Worm (Caenorhabditis elegans): ENCODE measurements around the gene nhr-71.
A peak's percentile ranks its signal among the peaks of the same experiment; 100 is the strongest.

Gene nhr-71

DNA sequence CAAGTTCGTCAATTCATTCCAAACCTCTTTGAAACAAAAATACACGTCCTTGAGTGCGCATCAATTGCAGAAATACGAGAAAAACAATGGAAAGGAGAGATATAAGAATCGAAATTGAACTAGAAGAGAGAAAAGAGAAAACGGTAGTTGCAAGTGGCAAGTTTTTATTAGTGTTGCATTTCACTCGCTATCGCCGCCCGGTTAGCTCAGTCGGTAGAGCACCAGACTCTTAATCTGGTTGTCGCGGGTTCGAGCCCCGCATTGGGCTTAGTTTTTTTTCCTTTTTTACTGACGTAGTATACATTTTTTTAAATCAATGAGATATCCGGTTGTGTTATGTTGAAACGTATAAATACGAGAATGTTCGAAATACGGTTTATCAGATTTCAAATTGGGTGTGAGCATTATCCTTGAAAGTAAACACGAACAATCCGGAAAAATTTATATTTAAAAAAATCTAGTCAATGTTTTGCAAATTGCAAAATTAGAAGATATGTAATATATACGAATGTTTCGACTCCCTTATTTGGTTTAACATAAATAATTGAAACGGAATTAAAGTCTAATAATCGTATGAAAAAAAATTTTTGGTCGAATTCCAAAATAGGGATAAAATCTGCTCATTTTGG is 34.4 kb downstream of the nhr-71 start (continued):
- no peak for TF ChIP-seq set-16 (GFP tag; IDR thresholded peaks at IDR 0.05)
- TF ChIP-seq ces-1 (GFP tag; optimal IDR thresholded peaks at IDR 0.05) = no peak
- no peak for TF ChIP-seq ceh-32 (tag; optimal IDR thresholded peaks at IDR 0.05; ENCODE audit: poor library complexity)
- no peak for TF ChIP-seq jun-1 (tag; optimal IDR thresholded peaks at IDR 0.05)
- TF ChIP-seq ztf-7 (tag; optimal IDR thresholded peaks at IDR 0.05) = no peak
- TF ChIP-seq ceh-44 (GFP tag; IDR thresholded peaks at IDR 0.05) = peak; percentile 36; the same call in 1 of the 2 replicates
- TF ChIP-seq vab-7 (GFP tag; IDR thresholded peaks at IDR 0.05) = peak; percentile 88
- no peak for TF ChIP-seq zip-11 (GFP tag; IDR thresholded peaks at IDR 0.05)
- TF ChIP-seq daf-19 (GFP tag; conservative IDR thresholded peaks at IDR 0.05) = 0 out of 2 replicates have a peak, but pooled peaks have one; percentile 58
- TF ChIP-seq daf-12 (tag; optimal IDR thresholded peaks at IDR 0.05) = no peak
- no peak for TF ChIP-seq fkh-10 (GFP tag; optimal IDR thresholded peaks at IDR 0.05)
- peak; percentile 82 to 86; a peak in 3 of 4 replicates for TF ChIP-seq madf-5 (GFP tag; IDR thresholded peaks at IDR 0.05)
- no peak for TF ChIP-seq spr-3 (GFP tag; optimal IDR thresholded peaks at IDR 0.05)
- TF ChIP-seq ztf-11 (tag; optimal IDR thresholded peaks at IDR 0.05) = no peak
- peak; percentile 70 for TF ChIP-seq duxl-1 (tag; optimal IDR thresholded peaks at IDR 0.05; ENCODE audit: poor library complexity)
- peak; percentile 69 for TF ChIP-seq mxl-2 (GFP tag; conservative IDR thresholded peaks at IDR 0.05)
- TF ChIP-seq nhr-77 (tag; optimal IDR thresholded peaks at IDR 0.05) = no peak
- no peak for TF ChIP-seq nhr-42 (GFP tag; IDR thresholded peaks at IDR 0.05)
- TF ChIP-seq dpl-1 (GFP tag; optimal IDR thresholded peaks at IDR 0.05) = no peak
- TF ChIP-seq nhr-11 (tag; optimal IDR thresholded peaks at IDR 0.05) = no peak
- TF ChIP-seq Y105C5A.15 (GFP tag; IDR thresholded peaks at IDR 0.05) = peak; percentile 80; the same call in 1 of the 2 replicates
- no peak; the same call in 1 of the 2 replicates for TF ChIP-seq egl-43 (GFP tag; IDR thresholded peaks at IDR 0.05)
- TF ChIP-seq lsy-2 (tag; optimal IDR thresholded peaks at IDR 0.05) = no peak
- TF ChIP-seq zfp-2 (tag; optimal IDR thresholded peaks at IDR 0.05) = no peak
- TF ChIP-seq spr-1 (tag; optimal IDR thresholded peaks at IDR 0.05) = peak; percentile 14
- TF ChIP-seq ctbp-1 (GFP tag; IDR thresholded peaks at IDR 0.05) = peak; percentile 74
- TF ChIP-seq lim-7 (GFP tag; IDR thresholded peaks at IDR 0.05) = peak; percentile 94
- no peak for TF ChIP-seq T20F7.1 (GFP tag; optimal IDR thresholded peaks at IDR 0.05)
- peak; percentile 80 for TF ChIP-seq T26A8.4 (GFP tag; IDR thresholded peaks at IDR 0.05)
- TF ChIP-seq hlh-30 (tag; optimal IDR thresholded peaks at IDR 0.05; ENCODE audit: insufficient read depth) = peak; percentile 30
- TF ChIP-seq snpc-1.2 (GFP tag; IDR thresholded peaks at IDR 0.05) = peak; percentile 82
- no peak for TF ChIP-seq skn-1 (tag; optimal IDR thresholded peaks at IDR 0.05)
- TF ChIP-seq nhr-48 (tag; optimal IDR thresholded peaks at IDR 0.05) = peak; percentile 44
- TF ChIP-seq pqm-1 (tag; optimal IDR thresholded peaks at IDR 0.05) = no peak
- TF ChIP-seq tra-1 (GFP tag; IDR thresholded peaks at IDR 0.05) = peak; percentile 87
- no peak for TF ChIP-seq ceh-82 (tag; optimal IDR thresholded peaks at IDR 0.05)
- no peak for TF ChIP-seq zip-2 (tag; optimal IDR thresholded peaks at IDR 0.05)
- TF ChIP-seq ceh-20 (GFP tag; IDR thresholded peaks at IDR 0.05) = peak; percentile 73; the same call in 1 of the 2 replicates
- no peak for TF ChIP-seq F37D6.2 (tag; optimal IDR thresholded peaks at IDR 0.05)
- TF ChIP-seq nhr-28 (tag; optimal IDR thresholded peaks at IDR 0.05) = peak; percentile 4
- no peak; the same call in 1 of the 2 replicates for TF ChIP-seq F44E2.7 (GFP tag; IDR thresholded peaks at IDR 0.05)

- TF ChIP-seq hlh-11 (tag; optimal IDR thresholded peaks at IDR 0.05) (peak; percentile 15), ces-1 (GFP tag; optimal IDR thresholded peaks at IDR 0.05) (no peak), madf-5 (GFP tag; IDR thresholded peaks at IDR 0.05) (0 out of 4 replicates have a peak, but pooled peaks of 1 of the 2 experiments have one; percentile 60), nhr-77 (tag; optimal IDR thresholded peaks at IDR 0.05) (peak; percentile 13), daf-12 (tag; optimal IDR thresholded peaks at IDR 0.05) (no peak), ceh-44 (GFP tag; IDR thresholded peaks at IDR 0.05) (0 out of 2 replicates have a peak, but pooled peaks have one; percentile 48), arid-1 (GFP tag; conservative IDR thresholded peaks at IDR 0.05) (peak; percentile 59), T26A8.4 (GFP tag; IDR thresholded peaks at IDR 0.05) (no peak; the same call in 1 of the 2 replicates), set-16 (GFP tag; IDR thresholded peaks at IDR 0.05) (no peak), hlh-30 (tag; optimal IDR thresholded peaks at IDR 0.05; ENCODE audit: insufficient read depth) (peak; percentile 3), daf-16 (GFP tag; optimal IDR thresholded peaks at IDR 0.05) (no peak), daf-16 (tag; optimal IDR thresholded peaks at IDR 0.05) (peak; percentile 62), F26F4.8 (GFP tag; conservative IDR thresholded peaks at IDR 0.05) (peak; percentile 68; the same call in 1 of the 2 replicates), snpc-4 (tag; optimal IDR thresholded peaks at IDR 0.05) (no peak), lin-1 (GFP tag; IDR thresholded peaks at IDR 0.05) (0 out of 2 replicates have a peak, but pooled peaks have one; percentile 14), egl-27 (tag; optimal IDR thresholded peaks at IDR 0.05) (no peak), unc-130 (GFP tag; optimal IDR thresholded peaks at IDR 0.05) (no peak), Y48G9A.11 (GFP tag; IDR thresholded peaks at IDR 0.05) (0 out of 2 replicates have a peak, but pooled peaks have one; percentile 33)
These were observed 35.0 kb downstream of the nhr-71 start for ce11 chrX:13782074-13782462.

Measured in whole organism, L4 larva.